Worm (Caenorhabditis elegans) whole organism, midembryonic: ENCODE results near the gene ani-2.

ENCODE experiments used
- cog-1 ChIP-seq: sonication (generic microtip); optimal IDR thresholded peaks from 2 replicates; lab custom pipeline; 2016; ENCODE audit warnings: missing genetic modification characterization, missing compliant biosample characterization
- flt-1 ChIP-seq: fragments of 200-800 bp; sonication (Bioruptor generic); IDR thresholded peaks from 2 replicates; pipeline ENCODE4 v1.3.6; 2022; ENCODE audit warnings: missing genetic modification characterization, missing compliant biosample characterization

- TF ChIP-seq cog-1 (tag; lab: Kevin White, UChicago): no peak
- peak; percentile 47; the same call in 1 of the 2 replicates for TF ChIP-seq flt-1 (GFP tag; lab: Robert Waterston, UW)
These were observed 18.1 kb upstream of the ani-2 start, which contains the start of gene F58F12.1 for ce11 chrII:6383183-6383695.
